Fruit fly (Drosophila melanogaster): ENCODE measurements around the gene Abp1.

Abp1 gene

dm6 chr3L:13513112-13513538 is 27.0 kb upstream of the Abp1 start, which contains the start of the genes Vps36 and Liprin-beta (continued):
- peak; percentile 93 for TF ChIP-seq CG13624 (GFP tag; optimal IDR thresholded peaks at IDR 0.05)
- TF ChIP-seq CG9437 (GFP tag; optimal IDR thresholded peaks at IDR 0.05) = peak; percentile 37
- TF ChIP-seq mirr (GFP tag; optimal IDR thresholded peaks at IDR 0.05) = no peak
- peak; percentile 62 for TF ChIP-seq CG3838 (GFP tag; optimal IDR thresholded peaks at IDR 0.05)
- TF ChIP-seq Adf1 (GFP tag; IDR thresholded peaks at IDR 0.05) = peak; percentile 70
- peak; percentile 77 for TF ChIP-seq CG10979 (tag; optimal IDR thresholded peaks at IDR 0.05)
- TF ChIP-seq Ptx1 (GFP tag; IDR thresholded peaks at IDR 0.05) = peak; percentile 94
- peak; percentile 81 for TF ChIP-seq her (GFP tag; optimal IDR thresholded peaks at IDR 0.05)
- peak; percentile 63 for TF ChIP-seq CG34376 (GFP tag; optimal IDR thresholded peaks at IDR 0.05)
- no peak for TF ChIP-seq h (optimal IDR thresholded peaks at IDR 0.05)
- peak; percentile 70 for TF ChIP-seq CG31224 (GFP tag; IDR thresholded peaks at IDR 0.05)
- TF ChIP-seq sqz (GFP tag; optimal IDR thresholded peaks at IDR 0.05) = no peak
- TF ChIP-seq dysf (GFP tag; IDR thresholded peaks at IDR 0.05) = peak; percentile 89
- no peak for TF ChIP-seq D (optimal IDR thresholded peaks at IDR 0.05)
- TF ChIP-seq D (GFP tag; optimal IDR thresholded peaks at IDR 0.05) = no peak
- TF ChIP-seq CG7271 (tag; optimal IDR thresholded peaks at IDR 0.05) = peak; percentile 58
- peak; percentile 81 for TF ChIP-seq PHDP (tag; optimal IDR thresholded peaks at IDR 0.05)
- TF ChIP-seq luna (GFP tag; optimal IDR thresholded peaks at IDR 0.05) = peak; percentile 85
- TF ChIP-seq CG16863 (GFP tag; optimal IDR thresholded peaks at IDR 0.05) = peak; percentile 84
- TF ChIP-seq fd64A (GFP tag; optimal IDR thresholded peaks at IDR 0.05) = no peak
- peak; percentile 92 for TF ChIP-seq kay (GFP tag; optimal IDR thresholded peaks at IDR 0.05)
- no peak for TF ChIP-seq hth (optimal IDR thresholded peaks at IDR 0.05)
- TF ChIP-seq Optix (GFP tag; IDR thresholded peaks at IDR 0.05) = peak; percentile 68; the same call in 2 of the 3 replicates
- TF ChIP-seq CG11456 (GFP tag; IDR thresholded peaks at IDR 0.05) = peak; percentile 85
- peak; percentile 66; the same call in 1 of the 3 replicates for TF ChIP-seq so (GFP tag; IDR thresholded peaks at IDR 0.05)
- no peak for TF ChIP-seq twi (tag; optimal IDR thresholded peaks at IDR 0.05)
- peak; percentile 72 for TF ChIP-seq Dref (GFP tag; IDR thresholded peaks at IDR 0.05)
- TF ChIP-seq Lpt (GFP tag; optimal IDR thresholded peaks at IDR 0.05) = no peak
- peak; percentile 2 for TF ChIP-seq CG15479 (GFP tag; optimal IDR thresholded peaks at IDR 0.05)
- TF ChIP-seq zf30C (GFP tag; optimal IDR thresholded peaks at IDR 0.05) = no peak
- peak; percentile 41; the same call in 1 of the 2 replicates for TF ChIP-seq dimm (GFP tag; IDR thresholded peaks at IDR 0.05)
- no peak for TF ChIP-seq CG15011 (GFP tag; optimal IDR thresholded peaks at IDR 0.05)
- peak; percentile 69 for TF ChIP-seq CG7556 (GFP tag; optimal IDR thresholded peaks at IDR 0.05)
- TF ChIP-seq dm (GFP tag; optimal IDR thresholded peaks at IDR 0.05) = peak; percentile 86
- TF ChIP-seq ap (GFP tag; IDR thresholded peaks at IDR 0.05) = peak; percentile 80
- TF ChIP-seq ash1 (GFP tag; optimal IDR thresholded peaks at IDR 0.05) = no peak
- no peak for TF ChIP-seq gro (GFP tag; optimal IDR thresholded peaks at IDR 0.05)
- peak; percentile 91 for TF ChIP-seq CG17829 (tag; optimal IDR thresholded peaks at IDR 0.05)
- peak; percentile 31 for TF ChIP-seq CG8359 (GFP tag; optimal IDR thresholded peaks at IDR 0.05; ENCODE audit: borderline replicate concordance)
- TF ChIP-seq CG1792 (GFP tag; optimal IDR thresholded peaks at IDR 0.05) = peak; percentile 81
- TF ChIP-seq Sry-δ (GFP tag; optimal IDR thresholded peaks at IDR 0.05) = peak; percentile 100
- TF ChIP-seq wdn (GFP tag; IDR thresholded peaks at IDR 0.05) = peak; percentile 74
- no peak for TF ChIP-seq Sox100B (GFP tag; optimal IDR thresholded peaks at IDR 0.05)
- no peak for TF ChIP-seq CG15269 (tag; optimal IDR thresholded peaks at IDR 0.05)
- TF ChIP-seq onecut (GFP tag; IDR thresholded peaks at IDR 0.05) = no peak
- TF ChIP-seq salm (tag; optimal IDR thresholded peaks at IDR 0.05) = peak; percentile 42
- peak; percentile 44 for TF ChIP-seq CG8281 (tag; optimal IDR thresholded peaks at IDR 0.05)
- peak; percentile 65 for TF ChIP-seq Nf-YA (GFP tag; IDR thresholded peaks at IDR 0.05)
- TF ChIP-seq CG12391 (tag; optimal IDR thresholded peaks at IDR 0.05) = peak; percentile 92
- peak; percentile 94 for TF ChIP-seq CG8944 (GFP tag; optimal IDR thresholded peaks at IDR 0.05)
- no peak for TF ChIP-seq pros (GFP tag; optimal IDR thresholded peaks at IDR 0.05)
- TF ChIP-seq Med (GFP tag) = peak; percentile 97
- no peak for TF ChIP-seq kni (GFP tag; optimal IDR thresholded peaks at IDR 0.05)

All from whole organism, embryonic.